Worm (Caenorhabditis elegans): ENCODE results near the gene F11E6.10.

ce11 chrIV:17432223-17432826 is 30.6 kb downstream of the F11E6.10 start:
- TF ChIP-seq sdz-12 (GFP tag; optimal IDR thresholded peaks at IDR 0.05) (no peak), nhr-11 (tag; optimal IDR thresholded peaks at IDR 0.05) (no peak), daf-12 (tag; optimal IDR thresholded peaks at IDR 0.05) (no peak), skn-1 (tag; optimal IDR thresholded peaks at IDR 0.05) (no peak), ces-1 (GFP tag; optimal IDR thresholded peaks at IDR 0.05) (no peak)

All from whole organism, L4 larva.